Fruit fly (Drosophila melanogaster): ENCODE results near the gene CG2187.
A peak's percentile ranks its signal among the peaks of the same experiment; 100 is the strongest.

CG2187 gene

DNA sequence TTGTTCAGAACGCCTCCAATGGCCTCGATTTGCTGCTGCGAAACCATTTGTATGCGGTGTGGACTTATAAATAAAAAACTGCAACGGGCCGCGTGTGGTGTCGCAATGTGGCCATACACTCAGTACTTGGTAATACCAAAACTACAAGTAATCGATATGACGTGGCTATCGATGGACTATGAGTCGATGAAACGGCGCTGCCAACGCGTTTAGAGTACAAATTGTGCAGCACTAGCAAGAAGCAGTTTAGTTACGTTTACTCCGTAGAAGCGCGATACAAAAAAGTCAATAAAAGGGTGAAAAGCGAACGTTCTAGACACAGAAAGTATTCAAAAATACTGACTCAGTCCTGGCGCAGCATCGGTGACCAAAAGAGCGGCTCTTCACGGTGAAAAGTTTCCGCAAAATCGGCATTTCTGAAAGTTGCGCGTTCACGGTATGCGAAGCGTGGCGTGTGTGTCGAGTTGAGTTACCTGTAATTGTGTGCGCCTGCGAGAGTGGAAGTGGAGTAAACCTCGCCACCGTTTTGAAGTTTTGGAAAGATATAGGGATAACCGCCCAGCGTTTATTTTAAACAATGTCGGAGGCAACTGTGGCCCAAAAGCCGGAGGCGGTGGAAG is 10.9 kb downstream of the CG2187 start, which contains the start of the genes nero and CG1910:
nero (minus strand) TSS at position 130 of the 620 bp plus-strand sequence.
CG1910 (plus strand) TSS at position 215 of the 620 bp plus-strand sequence.
- TF ChIP-seq CG31627 (GFP tag; optimal IDR thresholded peaks at IDR 0.05): no peak
- no peak for TF ChIP-seq ss (GFP tag; optimal IDR thresholded peaks at IDR 0.05)
- TF ChIP-seq Sox15 (GFP tag; optimal IDR thresholded peaks at IDR 0.05): no peak
- no peak for TF ChIP-seq CG32006 (GFP tag; optimal IDR thresholded peaks at IDR 0.05)
- peak; percentile 33 for TF ChIP-seq esn (GFP tag; optimal IDR thresholded peaks at IDR 0.05)
- no peak for TF ChIP-seq Lpt (GFP tag; optimal IDR thresholded peaks at IDR 0.05)
- TF ChIP-seq dsx (GFP tag; optimal IDR thresholded peaks at IDR 0.05; ENCODE audit: poor library complexity, severe bottlenecking): no peak
- no peak for TF ChIP-seq spab (GFP tag; optimal IDR thresholded peaks at IDR 0.05)
- TF ChIP-seq CG3032 (tag; optimal IDR thresholded peaks at IDR 0.05): peak; percentile 11
- no peak for TF ChIP-seq Ets96B (tag; optimal IDR thresholded peaks at IDR 0.05)
- TF ChIP-seq OdsH (GFP tag; optimal IDR thresholded peaks at IDR 0.05): no peak
- TF ChIP-seq net (GFP tag; optimal IDR thresholded peaks at IDR 0.05): no peak
- TF ChIP-seq vri (GFP tag; optimal IDR thresholded peaks at IDR 0.05): no peak
- TF ChIP-seq CG10669 (GFP tag; optimal IDR thresholded peaks at IDR 0.05): no peak
- TF ChIP-seq CG3919 (GFP tag; optimal IDR thresholded peaks at IDR 0.05): no peak
- no peak for TF ChIP-seq Eip75B (GFP tag; optimal IDR thresholded peaks at IDR 0.05)
- TF ChIP-seq CG6792 (GFP tag; optimal IDR thresholded peaks at IDR 0.05): no peak
- TF ChIP-seq CG1621 (tag; optimal IDR thresholded peaks at IDR 0.05): peak; percentile 50
- no peak for TF ChIP-seq Gug (GFP tag; IDR thresholded peaks at IDR 0.05)
- TF ChIP-seq CG34406 (GFP tag; optimal IDR thresholded peaks at IDR 0.05): no peak
- no peak for TF ChIP-seq dac (GFP tag; optimal IDR thresholded peaks at IDR 0.05)
- TF ChIP-seq Hr38 (GFP tag; optimal IDR thresholded peaks at IDR 0.05): no peak
- no peak for TF ChIP-seq Blimp-1 (GFP tag; optimal IDR thresholded peaks at IDR 0.05)

DNA sequence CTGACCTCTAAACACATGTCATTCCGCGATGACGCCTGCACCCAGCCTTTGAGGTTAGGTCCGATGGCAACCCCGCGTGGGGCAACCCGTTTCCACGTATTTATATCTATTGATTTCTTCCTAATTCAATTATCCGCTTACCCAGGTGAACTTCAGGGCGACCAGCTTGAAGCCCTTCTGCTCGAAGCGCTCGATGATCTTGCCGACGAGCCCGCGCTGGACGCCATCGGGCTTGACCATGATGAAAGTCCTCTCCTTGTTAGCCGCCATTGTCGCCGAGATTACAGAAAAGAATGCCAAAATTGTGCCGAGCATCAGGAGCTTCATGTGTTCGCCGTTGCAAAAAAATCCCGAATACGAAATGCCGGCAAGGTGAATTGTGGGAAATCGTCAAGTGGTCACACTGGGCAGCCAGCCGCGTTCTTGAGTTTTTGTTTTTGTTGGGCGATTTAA is 12.8 kb downstream of the CG2187 start, which contains the start of gene awd:
awd (minus strand) TSS at position 449 of the 453 bp plus-strand sequence.
- TF ChIP-seq dsx (GFP tag; optimal IDR thresholded peaks at IDR 0.05; ENCODE audit: poor library complexity, severe bottlenecking): peak; percentile 10
- TF ChIP-seq ss (GFP tag; optimal IDR thresholded peaks at IDR 0.05): peak; percentile 42 to 47
- TF ChIP-seq Eip78C (GFP tag): peak; percentile 70
- no peak for TF ChIP-seq Ets21C (GFP tag; optimal IDR thresholded peaks at IDR 0.05)
- TF ChIP-seq CG8632 (GFP tag; optimal IDR thresholded peaks at IDR 0.05): no peak
- TF ChIP-seq esn (GFP tag; optimal IDR thresholded peaks at IDR 0.05): peak; percentile 35
- peak; percentile 15 for TF ChIP-seq CG9139 (GFP tag; optimal IDR thresholded peaks at IDR 0.05)
- peak; percentile 6 for TF ChIP-seq Met (GFP tag; optimal IDR thresholded peaks at IDR 0.05)
- TF ChIP-seq CG16779 (tag; optimal IDR thresholded peaks at IDR 0.05): peak; percentile 28
- TF ChIP-seq topi (GFP tag; optimal IDR thresholded peaks at IDR 0.05): peak; percentile 35
- no peak for TF ChIP-seq CG31627 (GFP tag; optimal IDR thresholded peaks at IDR 0.05)
- no peak for TF ChIP-seq CG6792 (GFP tag; optimal IDR thresholded peaks at IDR 0.05)
- no peak for TF ChIP-seq lz (GFP tag; optimal IDR thresholded peaks at IDR 0.05)
- peak; percentile 44 for TF ChIP-seq CG1621 (tag; optimal IDR thresholded peaks at IDR 0.05)
- TF ChIP-seq Eip75B (GFP tag; optimal IDR thresholded peaks at IDR 0.05): peak; percentile 51
- peak; percentile 45 for TF ChIP-seq CG6854 (GFP tag; optimal IDR thresholded peaks at IDR 0.05)
- peak; percentile 14; the same call in 1 of the 3 replicates for TF ChIP-seq CG6163 (GFP tag; IDR thresholded peaks at IDR 0.05)
- peak; percentile 86 for TF ChIP-seq svp (GFP tag)
- peak; percentile 57 for TF ChIP-seq Sox14 (GFP tag; optimal IDR thresholded peaks at IDR 0.05)
- peak; percentile 7 for TF ChIP-seq net (GFP tag; optimal IDR thresholded peaks at IDR 0.05)
- TF ChIP-seq CG10631 (GFP tag; optimal IDR thresholded peaks at IDR 0.05): no peak
- peak; percentile 25 for TF ChIP-seq CG6808 (GFP tag; optimal IDR thresholded peaks at IDR 0.05)
- peak; percentile 49; the same call in 2 of the 3 replicates for TF ChIP-seq CG8119 (GFP tag; IDR thresholded peaks at IDR 0.05)
- peak; percentile 9 for TF ChIP-seq CG3032 (tag; optimal IDR thresholded peaks at IDR 0.05)
- TF ChIP-seq CG3919 (GFP tag; optimal IDR thresholded peaks at IDR 0.05): peak; percentile 1
- TF ChIP-seq achi (GFP tag; optimal IDR thresholded peaks at IDR 0.05): peak; percentile 18

All from whole organism, prepupa.